Worm (Caenorhabditis elegans): Measurements from ENCODE around the gene F21F8.5.

Gene F21F8.5

ce11 chrV:8307013-8307412 lies 40.9 kb upstream of the F21F8.5 start:
- TF ChIP-seq dpl-1 (GFP tag; optimal IDR thresholded peaks at IDR 0.05) (no peak), Y105C5A.15 (GFP tag; IDR thresholded peaks at IDR 0.05) (no peak), unc-62 (GFP tag; optimal IDR thresholded peaks at IDR 0.05 in 1 of 2) (peak in 1 of 2 experiments; percentile 90), unc-62 (tag; optimal IDR thresholded peaks at IDR 0.05) (no peak), pha-4 (GFP tag; IDR thresholded peaks at IDR 0.05) (no peak), pha-4 (tag; optimal IDR thresholded peaks at IDR 0.05) (no peak), nhr-6 (tag; optimal IDR thresholded peaks at IDR 0.05) (no peak), php-3 (GFP tag; IDR thresholded peaks at IDR 0.05) (no peak), nhr-77 (tag; optimal IDR thresholded peaks at IDR 0.05) (peak; percentile 33), F37D6.2 (tag; optimal IDR thresholded peaks at IDR 0.05) (no peak), mdt-29 (GFP tag; IDR thresholded peaks at IDR 0.05) (no peak), hlh-30 (tag; optimal IDR thresholded peaks at IDR 0.05; ENCODE audit: insufficient read depth) (peak; percentile 54), nhr-28 (tag; optimal IDR thresholded peaks at IDR 0.05) (peak; percentile 60), daf-8 (GFP tag; IDR thresholded peaks at IDR 0.05) (no peak), mxl-3 (GFP tag; optimal IDR thresholded peaks at IDR 0.05) (peak; percentile 64), hlh-11 (tag; optimal IDR thresholded peaks at IDR 0.05) (peak; percentile 65), dmd-6 (GFP tag; IDR thresholded peaks at IDR 0.05) (peak; percentile 82), dve-1 (tag; optimal IDR thresholded peaks at IDR 0.05; ENCODE audit: insufficient read depth) (peak; percentile 65), dmd-8 (GFP tag; IDR thresholded peaks at IDR 0.05) (no peak), daf-16 (GFP tag; optimal IDR thresholded peaks at IDR 0.05) (no peak), daf-16 (tag; optimal IDR thresholded peaks at IDR 0.05) (peak; percentile 55), nhr-10 (tag; optimal IDR thresholded peaks at IDR 0.05) (no peak), rbr-2 (tag; optimal IDR thresholded peaks at IDR 0.05) (no peak), jun-1 (tag; optimal IDR thresholded peaks at IDR 0.05) (no peak), nhr-11 (tag; optimal IDR thresholded peaks at IDR 0.05) (no peak), pqm-1 (tag; optimal IDR thresholded peaks at IDR 0.05) (peak; percentile 63)

- TF ChIP-seq daf-19 (GFP tag; conservative IDR thresholded peaks at IDR 0.05) (no peak), F26F4.8 (GFP tag; conservative IDR thresholded peaks at IDR 0.05) (no peak), attf-4 (tag; optimal IDR thresholded peaks at IDR 0.05) (no peak), ceh-62 (tag; optimal IDR thresholded peaks at IDR 0.05) (no peak), set-16 (GFP tag; IDR thresholded peaks at IDR 0.05) (no peak), nhr-41 (GFP tag; IDR thresholded peaks at IDR 0.05) (no peak), daf-8 (GFP tag; IDR thresholded peaks at IDR 0.05) (no peak), ztf-11 (tag; optimal IDR thresholded peaks at IDR 0.05) (no peak), ceh-28 (tag; optimal IDR thresholded peaks at IDR 0.05) (no peak), F44E2.7 (GFP tag; IDR thresholded peaks at IDR 0.05) (no peak), ceh-20 (GFP tag; IDR thresholded peaks at IDR 0.05) (no peak), zfp-2 (tag; optimal IDR thresholded peaks at IDR 0.05) (no peak), unc-62 (GFP tag; optimal IDR thresholded peaks at IDR 0.05 in 1 of 2) (no peak), unc-62 (tag; optimal IDR thresholded peaks at IDR 0.05) (no peak)
Observed at ce11 chrV:8306366-8306765, 40.2 kb upstream of the F21F8.5 start, which contains the start of gene W02D7.8. Gene W02D7.8 (minus strand): TSS chrV:8306466.

ce11 chrV:8305940-8306339 lies 39.8 kb upstream of the F21F8.5 start:
- TF ChIP-seq zfp-2 (tag; optimal IDR thresholded peaks at IDR 0.05) (no peak), pqm-1 (tag; optimal IDR thresholded peaks at IDR 0.05) (peak; percentile 46), T26A8.4 (GFP tag; IDR thresholded peaks at IDR 0.05) (no peak), nhr-25 (tag; optimal IDR thresholded peaks at IDR 0.05; ENCODE audit: borderline replicate concordance, insufficient read depth) (no peak), egl-43 (GFP tag; IDR thresholded peaks at IDR 0.05) (no peak), dmd-6 (GFP tag; IDR thresholded peaks at IDR 0.05) (peak; percentile 74), hlh-11 (tag; optimal IDR thresholded peaks at IDR 0.05) (no peak), daf-16 (GFP tag; optimal IDR thresholded peaks at IDR 0.05) (no peak), daf-16 (tag; optimal IDR thresholded peaks at IDR 0.05) (peak; percentile 38), ZK546.5 (tag; optimal IDR thresholded peaks at IDR 0.05) (no peak), dve-1 (tag; optimal IDR thresholded peaks at IDR 0.05; ENCODE audit: insufficient read depth) (peak; percentile 43)

All from whole organism, L4 larva.